Worm (Caenorhabditis elegans): ENCODE measurements around the gene srx-121.
"Not testable (repeated sequence)": the region's sequence is repeated elsewhere in the genome, so short reads cannot be mapped to it uniquely, and the experiment has no call there.

srx-121 gene

ce11 chrV:3391005-3391404 lies 18.4 kb upstream of the srx-121 start (continued):
- TF ChIP-seq skn-1 (tag; optimal IDR thresholded peaks at IDR 0.05) (no peak), blmp-1 (tag; optimal IDR thresholded peaks at IDR 0.05; ENCODE audit: insufficient read depth) (peak; percentile 29)

ce11 chrV:3388299-3388698 lies 15.7 kb upstream of the srx-121 start:
- TF ChIP-seq lsy-2 (tag; optimal IDR thresholded peaks at IDR 0.05) (peak in 1 of 2 experiments; percentile 27), ztf-1 (GFP tag; conservative IDR thresholded peaks at IDR 0.05) (no peak), sma-9 (GFP tag; optimal IDR thresholded peaks at IDR 0.05) (peak; percentile 91), sma-9 (tag; optimal IDR thresholded peaks at IDR 0.05) (no peak), C34F6.9 (tag; optimal IDR thresholded peaks at IDR 0.05) (peak; percentile 4), R02D3.7 (tag; optimal IDR thresholded peaks at IDR 0.05) (no peak), F13H6.1 (tag; optimal IDR thresholded peaks at IDR 0.05) (peak; percentile 61), egl-27 (tag; optimal IDR thresholded peaks at IDR 0.05) (peak; percentile 17), mbf-1 (tag; optimal IDR thresholded peaks at IDR 0.05) (no peak), nhr-129 (tag; optimal IDR thresholded peaks at IDR 0.05) (peak; percentile 31), unc-62 (GFP tag; optimal IDR thresholded peaks at IDR 0.05) (no peak), fos-1 (tag; optimal IDR thresholded peaks at IDR 0.05) (peak; percentile 29)

- TF ChIP-seq elt-1 (tag; optimal IDR thresholded peaks at IDR 0.05) (no peak), lsy-2 (tag; optimal IDR thresholded peaks at IDR 0.05) (no peak)
These were observed 4.4 kb upstream of the srx-121 start, which contains the start of gene srbc-2 for ce11 chrV:3376973-3377372. srbc-2 (minus strand) TSS chrV:3377073.

DNA sequence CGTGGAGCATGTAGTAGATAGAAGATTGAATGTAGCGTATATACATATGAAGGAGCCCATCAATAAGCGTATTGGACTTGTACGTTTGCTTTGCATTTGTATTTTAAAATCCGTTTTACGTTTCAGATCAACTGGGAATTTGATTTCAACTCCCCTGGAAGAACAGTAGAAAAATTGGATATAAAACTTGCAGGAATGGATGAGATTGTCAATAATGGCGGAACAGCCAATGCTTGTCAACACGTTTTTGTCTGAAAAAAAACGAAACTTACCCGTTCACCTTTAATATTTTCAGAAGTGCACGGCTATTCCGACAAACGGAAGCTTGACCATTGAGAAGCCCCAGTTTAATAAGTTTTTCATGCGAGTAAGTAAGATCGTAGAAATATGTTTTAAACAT lies 4.8 kb downstream of the srx-121 start, which contains the start of gene C04E12.2:
Gene C04E12.2 (plus strand): TSS at position 301 of the 400 bp plus-strand sequence.
- TF ChIP-seq dmd-4 (tag; optimal IDR thresholded peaks at IDR 0.05); unc-55 (GFP tag; optimal IDR thresholded peaks at IDR 0.05); sem-4 (tag; optimal IDR thresholded peaks at IDR 0.05): not testable (repeated sequence)

DNA sequence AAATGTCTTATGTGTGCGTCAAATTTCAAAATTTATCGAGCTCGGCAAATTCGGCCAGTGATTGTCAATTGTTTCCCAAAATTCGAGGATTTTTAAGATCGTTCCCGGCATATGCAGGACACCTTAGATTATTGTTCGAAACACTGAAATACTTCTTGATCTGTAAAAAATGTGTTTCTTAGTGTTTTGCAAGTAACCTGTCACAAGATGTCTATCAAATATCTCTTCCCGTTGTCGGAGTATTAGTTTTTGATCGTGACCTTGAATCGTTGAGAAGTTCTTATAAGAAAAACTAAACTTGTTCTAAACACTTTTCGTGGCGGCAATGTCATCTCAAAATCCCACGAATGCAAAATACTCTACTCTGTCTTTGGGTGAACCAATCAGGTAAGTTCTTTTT lies 10.1 kb downstream of the srx-121 start, which contains the start of gene C04E12.4:
Gene C04E12.4 (plus strand): TSS at position 301 of the 400 bp plus-strand sequence.
- TF ChIP-seq nhr-21 (tag; optimal IDR thresholded peaks at IDR 0.05) (no peak), ZK546.5 (tag; optimal IDR thresholded peaks at IDR 0.05) (no peak), unc-55 (GFP tag; optimal IDR thresholded peaks at IDR 0.05) (no peak), lin-13 (GFP tag; optimal IDR thresholded peaks at IDR 0.05) (no peak), sma-3 (GFP tag; optimal IDR thresholded peaks at IDR 0.05) (no peak)

DNA sequence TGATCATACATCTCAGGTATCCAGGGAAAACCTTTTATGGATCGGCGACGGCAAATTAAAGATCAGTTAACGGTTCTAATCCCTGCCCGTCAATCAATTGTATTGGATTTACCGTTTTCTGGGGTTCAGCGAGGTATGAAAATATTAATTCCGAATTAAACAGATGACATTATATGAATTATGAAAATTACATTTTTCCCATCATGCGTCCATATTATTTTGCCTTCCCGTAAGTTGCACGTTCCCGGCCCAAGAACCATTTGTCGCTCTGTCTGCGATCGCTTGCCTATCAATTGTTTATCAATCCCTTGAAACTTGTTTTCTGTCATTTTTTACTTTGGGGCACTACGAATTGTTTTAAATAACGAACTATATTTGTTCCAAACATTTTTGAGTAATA lies 10.9 kb downstream of the srx-121 start:
- no peak for TF ChIP-seq sma-3 (GFP tag; optimal IDR thresholded peaks at IDR 0.05)

- TF ChIP-seq ama-1 (optimal IDR thresholded peaks at IDR 0.05) (no peak), unc-62 (GFP tag; optimal IDR thresholded peaks at IDR 0.05) (no peak), lin-11 (tag; optimal IDR thresholded peaks at IDR 0.05) (no peak), Y55F3AM.14 (GFP tag; optimal IDR thresholded peaks at IDR 0.05) (no peak)
These were observed 14.3 kb downstream of the srx-121 start, which contains the start of gene C04E12.5 for ce11 chrV:3358267-3358666. C04E12.5 (plus strand) TSS chrV:3358567.

DNA sequence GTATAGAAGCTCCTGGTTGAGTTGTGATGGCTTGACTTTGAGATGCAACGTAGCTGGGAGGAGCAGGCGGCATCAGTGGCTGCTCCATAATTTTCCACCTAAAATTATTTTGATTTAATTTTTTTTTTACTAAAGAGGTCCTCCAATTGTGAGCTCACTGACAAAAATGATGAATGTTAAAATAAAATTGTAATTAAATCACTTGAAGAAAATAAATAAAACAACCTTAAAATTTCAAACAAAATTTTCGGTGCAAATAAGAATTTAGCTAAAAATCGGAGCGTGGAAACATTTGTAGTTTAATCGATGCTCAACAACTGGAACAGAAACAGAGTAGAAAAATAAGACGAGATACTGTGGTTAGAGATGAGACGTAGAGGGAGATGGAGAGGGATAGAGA lies 15.5 kb downstream of the srx-121 start, which contains the start of gene scrm-3:
Gene scrm-3 (minus strand): TSS at position 101 of the 400 bp plus-strand sequence.
- TF ChIP-seq unc-39 (tag; optimal IDR thresholded peaks at IDR 0.05) (no peak), mbf-1 (tag; optimal IDR thresholded peaks at IDR 0.05) (no peak), ceh-82 (tag; optimal IDR thresholded peaks at IDR 0.05) (no peak), sma-3 (GFP tag; optimal IDR thresholded peaks at IDR 0.05) (no peak), lsy-2 (tag; optimal IDR thresholded peaks at IDR 0.05) (no peak)

Measured in whole organism, L2 larva.